Worm (Caenorhabditis elegans) whole organism, L1 larva: ENCODE data around the gene swt-2.

Experiments used
- C16A3.4 ChIP-seq: fragments of 150-350 bp; optimal IDR thresholded peaks from 2 replicates; lab custom pipeline; 2014; ENCODE audit warnings: missing biosample characterization, missing genetic modification characterization
- Y116A8C.19 ChIP-seq: sonication (generic microtip); optimal IDR thresholded peaks from 2 replicates; lab custom pipeline; 2016; ENCODE audit warnings: missing compliant biosample characterization, missing genetic modification characterization, borderline replicate concordance
- aha-1 ChIP-seq: fragments of 150-350 bp; optimal IDR thresholded peaks from 2 replicates; lab custom pipeline; 2014; ENCODE audit warnings: missing biosample characterization, missing genetic modification characterization
- alr-1 ChIP-seq: fragments of 200-800 bp; sonication (Bioruptor generic); optimal IDR thresholded peaks from 2 replicates; lab custom pipeline; 2018; ENCODE audit warnings: borderline replicate concordance, mild to moderate bottlenecking, missing genetic modification characterization, missing compliant biosample characterization
- aly-2 ChIP-seq: fragments of 150-350 bp; optimal IDR thresholded peaks from 2 replicates; lab custom pipeline; 2014; ENCODE audit warnings: missing biosample characterization, missing genetic modification characterization
- ama-1 ChIP-seq: fragments of 150-350 bp; optimal IDR thresholded peaks from 2 replicates; lab custom pipeline; 2014
- blmp-1 ChIP-seq: fragments of 150-350 bp; optimal IDR thresholded peaks from 2 replicates; lab custom pipeline; 2014; ENCODE audit warnings: missing biosample characterization, missing genetic modification characterization
- ceh-82 ChIP-seq, 3 experiments: fragments of 150-350 bp in 1 of 3; sonication (generic microtip) in 2 of 3; optimal IDR thresholded peaks; 2 replicates each; lab custom pipeline; 2014 to 2017; ENCODE audit warnings: missing biosample characterization in 3 of 3, missing genetic modification characterization in 3 of 3
- ceh-90 ChIP-seq: sonication (generic microtip); optimal IDR thresholded peaks from 2 replicates; lab custom pipeline; 2016; ENCODE audit warnings: missing genetic modification characterization, missing compliant biosample characterization
- dsc-1 ChIP-seq: sonication (generic microtip); optimal IDR thresholded peaks from 2 replicates; lab custom pipeline; 2016; ENCODE audit warnings: mild to moderate bottlenecking, missing genetic modification characterization, missing compliant biosample characterization
- efl-1 ChIP-seq, 4 experiments: fragments of 150-350 bp; optimal IDR thresholded peaks in 3 of 4; peaks in 1 of 4; 1 replicate in 1 of 4; 2 replicates in 3 of 4; lab custom pipeline; 2014; ENCODE audit warnings: missing biosample characterization in 2 of 4, missing genetic modification characterization in 2 of 4, missing genetic modification reagents in 2 of 4
- elt-3 ChIP-seq, 6 experiments: fragments of 150-350 bp in 1 of 6; sonication (generic microtip); optimal IDR thresholded peaks; 2 replicates each; lab custom pipeline; 2017 to 2018; ENCODE audit warnings: missing biosample characterization in 6 of 6, missing genetic modification characterization in 6 of 6, inconsistent platforms in 1 of 6
- fkh-10 ChIP-seq: sonication (generic microtip); optimal IDR thresholded peaks from 2 replicates; lab custom pipeline; 2017; ENCODE audit warnings: missing biosample characterization, missing genetic modification reagents, missing genetic modification characterization
- fkh-4 ChIP-seq: sonication (generic microtip); optimal IDR thresholded peaks from 2 replicates; lab custom pipeline; 2016; ENCODE audit warnings: missing compliant biosample characterization, missing genetic modification characterization, borderline replicate concordance
- fos-1 ChIP-seq: fragments of 150-350 bp; optimal IDR thresholded peaks from 2 replicates; lab custom pipeline; 2014; ENCODE audit warnings: missing biosample characterization, missing genetic modification characterization
- irx-1 ChIP-seq: sonication (generic microtip); optimal IDR thresholded peaks from 2 replicates; lab custom pipeline; 2016; ENCODE audit warnings: missing genetic modification characterization, missing compliant biosample characterization
- isw-1 ChIP-seq: fragments of 200-800 bp; sonication (Bioruptor generic); IDR thresholded peaks from 2 replicates; pipeline ENCODE4 v1.3.6; 2022; ENCODE audit warnings: missing genetic modification characterization, missing compliant biosample characterization
- lin-14 ChIP-seq: fragments of 200-800 bp; sonication (Bioruptor generic); optimal IDR thresholded peaks from 2 replicates; lab custom pipeline; 2018; ENCODE audit warnings: mild to moderate bottlenecking, missing genetic modification characterization, moderate library complexity, missing compliant biosample characterization
- lin-15B ChIP-seq: fragments of 150-350 bp; sonication (generic microtip); optimal IDR thresholded peaks from 3 replicates; lab custom pipeline; 2014; ENCODE audit warnings: missing biosample characterization, missing genetic modification characterization
- lin-35 ChIP-seq, 2 experiments: fragments of 150-350 bp; optimal IDR thresholded peaks; 2 replicates each; lab custom pipeline; 2014; ENCODE audit warnings: missing biosample characterization in 2 of 2, missing genetic modification characterization in 2 of 2, missing genetic modification reagents in 2 of 2
- lin-39 ChIP-seq: fragments of 150-350 bp; optimal IDR thresholded peaks from 2 replicates; lab custom pipeline; 2014; ENCODE audit warnings: missing biosample characterization, missing genetic modification reagents, missing genetic modification characterization
- lir-3 ChIP-seq: sonication (generic microtip); optimal IDR thresholded peaks from 2 replicates; lab custom pipeline; 2016; ENCODE audit warnings: mild to moderate bottlenecking, missing genetic modification characterization, moderate library complexity, missing compliant biosample characterization; ENCODE audit not compliant: poor library complexity
- lsy-2 ChIP-seq, 2 experiments: fragments of 150-350 bp; optimal IDR thresholded peaks; 2 replicates each; lab custom pipeline; 2014; ENCODE audit warnings: missing biosample characterization in 2 of 2, missing genetic modification characterization in 2 of 2
- mef-2 ChIP-seq: fragments of 150-350 bp; optimal IDR thresholded peaks from 2 replicates; lab custom pipeline; 2014; ENCODE audit warnings: missing biosample characterization, missing genetic modification characterization
- nhr-11 ChIP-seq: fragments of 150-350 bp; optimal IDR thresholded peaks from 2 replicates; lab custom pipeline; 2014; ENCODE audit warnings: missing biosample characterization, missing genetic modification characterization
- nhr-19 ChIP-seq: fragments of 200-800 bp; sonication (Bioruptor generic); conservative IDR thresholded peaks from 2 replicates; pipeline ENCODE4 v1.3.6; 2022; ENCODE audit warnings: missing genetic modification characterization, missing compliant biosample characterization
- nhr-20 ChIP-seq: sonication (generic microtip); optimal IDR thresholded peaks from 2 replicates; lab custom pipeline; 2016; ENCODE audit warnings: mild to moderate bottlenecking, missing genetic modification characterization, missing compliant biosample characterization
- nhr-28 ChIP-seq: fragments of 150-350 bp; optimal IDR thresholded peaks from 2 replicates; lab custom pipeline; 2014; ENCODE audit warnings: missing biosample characterization, missing genetic modification characterization
- nhr-47 ChIP-seq: sonication (generic microtip); optimal IDR thresholded peaks from 2 replicates; lab custom pipeline; 2016; ENCODE audit warnings: mild to moderate bottlenecking, missing genetic modification characterization, moderate library complexity, missing compliant biosample characterization
- nhr-77 ChIP-seq: fragments of 150-350 bp; optimal IDR thresholded peaks from 2 replicates; lab custom pipeline; 2014; ENCODE audit warnings: missing biosample characterization, missing genetic modification characterization
- pag-3 ChIP-seq: sonication (generic microtip); optimal IDR thresholded peaks from 2 replicates; lab custom pipeline; 2017; ENCODE audit warnings: missing genetic modification characterization, mild to moderate bottlenecking, missing compliant biosample characterization, antibody characterized with exemption, borderline replicate concordance; ENCODE audit not compliant: insufficient read depth
- pax-3 ChIP-seq: fragments of 200-800 bp; sonication (Bioruptor generic); optimal IDR thresholded peaks from 2 replicates; lab custom pipeline; 2018; ENCODE audit warnings: mild to moderate bottlenecking, missing genetic modification characterization, moderate library complexity, missing compliant biosample characterization
- skn-1 ChIP-seq: fragments of 150-350 bp; optimal IDR thresholded peaks from 2 replicates; lab custom pipeline; 2014; ENCODE audit warnings: missing biosample characterization, missing genetic modification characterization
- snpc-4 ChIP-seq: fragments of 150-350 bp; optimal IDR thresholded peaks from 2 replicates; lab custom pipeline; 2014; ENCODE audit warnings: missing biosample characterization, missing genetic modification characterization
- sptf-1 ChIP-seq: fragments of 150-350 bp; optimal IDR thresholded peaks from 2 replicates; lab custom pipeline; 2014; ENCODE audit warnings: missing biosample characterization, missing genetic modification characterization
- swsn-7 ChIP-seq: sonication (generic microtip); optimal IDR thresholded peaks from 2 replicates; lab custom pipeline; 2016; ENCODE audit warnings: missing genetic modification characterization, missing compliant biosample characterization
- tbx-2 ChIP-seq: sonication (generic microtip); optimal IDR thresholded peaks from 2 replicates; lab custom pipeline; 2016; ENCODE audit warnings: missing genetic modification characterization, missing compliant biosample characterization
- tlp-1 ChIP-seq: fragments of 150-350 bp; optimal IDR thresholded peaks from 2 replicates; lab custom pipeline; 2014; ENCODE audit warnings: missing biosample characterization, missing genetic modification characterization
- unc-130 ChIP-seq: fragments of 150-350 bp; optimal IDR thresholded peaks from 2 replicates; lab custom pipeline; 2017; ENCODE audit warnings: missing biosample characterization, missing genetic modification characterization, inconsistent platforms
- unc-30 ChIP-seq: sonication (generic microtip); optimal IDR thresholded peaks from 2 replicates; lab custom pipeline; 2017; ENCODE audit warnings: missing biosample characterization, missing genetic modification characterization
- vab-15 ChIP-seq: sonication (generic microtip); optimal IDR thresholded peaks from 2 replicates; lab custom pipeline; 2017; ENCODE audit warnings: missing genotype, mild to moderate bottlenecking, missing genetic modification characterization, missing compliant biosample characterization
- xbp-1 ChIP-seq: sonication (generic microtip); optimal IDR thresholded peaks from 2 replicates; lab custom pipeline; 2016; ENCODE audit warnings: missing genetic modification characterization, missing compliant biosample characterization
- zag-1 ChIP-seq: fragments of 150-350 bp; optimal IDR thresholded peaks from 2 replicates; lab custom pipeline; 2014; ENCODE audit warnings: missing biosample characterization, missing genetic modification characterization

swt-2 gene

ce11 chrV:7558693-7559092 is 28.8 kb downstream of the swt-2 start, which contains the start of gene ets-7:
ets-7 (minus strand) TSS chrV:7558793.
- no peak for TF ChIP-seq ceh-90
- no peak for TF ChIP-seq ceh-82 (tag; optimal IDR thresholded peaks at IDR 0.05; lab: Kevin White, UChicago)
- TF ChIP-seq blmp-1 (tag; lab: Kevin White, UChicago): no peak
- no peak for TF ChIP-seq efl-1 (optimal IDR thresholded peaks at IDR 0.05; lab: Kevin White, UChicago)
- peak in 1 of 2 experiments; percentile 33 for TF ChIP-seq efl-1 (GFP tag; optimal IDR thresholded peaks at IDR 0.05 in 1 of 2; lab: Kevin White, UChicago)
- TF ChIP-seq fkh-10 (GFP tag; lab: Kevin White, UChicago): no peak

- TF ChIP-seq tbx-2 (tag; lab: Kevin White, UChicago) (no peak), nhr-47 (tag; lab: Kevin White, UChicago) (no peak), nhr-19 (GFP tag; lab: Robert Waterston, UW) (no peak), ceh-82 (tag; optimal IDR thresholded peaks at IDR 0.05; lab: Kevin White, UChicago) (no peak), lin-14 (GFP tag; lab: Kevin White, UChicago) (no peak), dsc-1 (tag; lab: Kevin White, UChicago) (no peak), nhr-28 (tag; lab: Kevin White, UChicago) (no peak), ama-1 (lab: Kevin White, UChicago) (no peak), unc-30 (no peak), alr-1 (tag; lab: Kevin White, UChicago) (no peak), blmp-1 (tag; lab: Kevin White, UChicago) (no peak), skn-1 (tag; lab: Kevin White, UChicago) (no peak), pag-3 (no peak)
Measured at ce11 chrV:7562947-7563346, 33.0 kb downstream of the swt-2 start, which contains the start of gene F19F10.1. F19F10.1 (plus strand) TSS chrV:7563247.

DNA sequence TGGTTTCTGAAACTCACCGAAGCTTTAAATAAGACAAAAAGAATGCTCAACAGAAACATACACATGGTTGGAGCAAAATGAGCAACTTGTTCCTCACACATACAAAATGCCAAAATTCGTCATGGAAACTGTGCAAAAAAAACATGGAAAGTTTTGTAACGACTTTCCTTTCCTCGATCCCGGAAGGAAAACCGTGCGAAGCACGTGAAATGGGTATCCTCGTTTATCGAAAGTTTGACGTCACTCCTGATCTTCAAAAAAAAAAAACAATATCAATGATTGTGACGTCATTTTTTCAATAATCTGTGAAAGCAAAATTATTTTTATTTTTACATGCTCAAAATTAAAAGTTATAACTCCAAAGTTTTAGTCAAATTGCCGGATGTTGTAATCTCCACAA is 40.4 kb downstream of the swt-2 start, which contains the start of gene clec-212:
Gene clec-212 (minus strand): TSS at position 101 of the 400 bp plus-strand sequence.
- TF ChIP-seq nhr-20 (tag; lab: Kevin White, UChicago) (no peak), xbp-1 (tag; lab: Kevin White, UChicago) (no peak), tlp-1 (tag; lab: Kevin White, UChicago) (no peak), fkh-10 (GFP tag; lab: Kevin White, UChicago) (no peak), aha-1 (tag; lab: Kevin White, UChicago) (no peak), zag-1 (tag; lab: Kevin White, UChicago) (no peak), C16A3.4 (tag; lab: Kevin White, UChicago) (no peak), nhr-77 (tag; lab: Kevin White, UChicago) (no peak), isw-1 (GFP tag; lab: Robert Waterston, UW) (no peak), alr-1 (tag; lab: Kevin White, UChicago) (no peak), fkh-4 (tag; lab: Kevin White, UChicago) (no peak), nhr-11 (tag; lab: Kevin White, UChicago) (no peak), mef-2 (tag; lab: Kevin White, UChicago) (no peak)

ce11 chrV:7570955-7571354 is 41.0 kb downstream of the swt-2 start, which contains the start of gene F19F10.14:
F19F10.14 (minus strand) TSS chrV:7571055.
- TF ChIP-seq lin-15B (tag; lab: Kevin White, UChicago) (no peak), xbp-1 (tag; lab: Kevin White, UChicago) (no peak), irx-1 (tag; lab: Kevin White, UChicago) (no peak), pax-3 (tag; lab: Kevin White, UChicago) (no peak)

ce11 chrV:7575563-7575962 is 45.6 kb downstream of the swt-2 start, which contains the start of the genes snu-66 and ints-9:
snu-66 (minus strand) TSS chrV:7575670.
ints-9 (plus strand) TSS chrV:7575802.
- TF ChIP-seq unc-30 (no peak), lin-39 (tag; lab: Kevin White, UChicago) (peak; percentile 48), unc-130 (tag; lab: Kevin White, UChicago) (peak; percentile 71), aly-2 (tag; lab: Kevin White, UChicago) (no peak), efl-1 (optimal IDR thresholded peaks at IDR 0.05; lab: Kevin White, UChicago) (peak; percentile 67 to 80), efl-1 (GFP tag; optimal IDR thresholded peaks at IDR 0.05 in 1 of 2; lab: Kevin White, UChicago) (peak; percentile 78 to 96), lin-14 (GFP tag; lab: Kevin White, UChicago) (peak; percentile 66), lin-35 (GFP tag; optimal IDR thresholded peaks at IDR 0.05; lab: Kevin White, UChicago) (peak; percentile 75 to 85), tlp-1 (tag; lab: Kevin White, UChicago) (no peak), xbp-1 (tag; lab: Kevin White, UChicago) (peak; percentile 72), snpc-4 (tag; lab: Kevin White, UChicago) (peak; percentile 41), blmp-1 (tag; lab: Kevin White, UChicago) (peak; percentile 66), sptf-1 (tag; lab: Kevin White, UChicago) (no peak), elt-3 (tag; optimal IDR thresholded peaks at IDR 0.05; lab: Kevin White, UChicago) (peak in 2 of 6 experiments; percentile 23 to 35), vab-15 (tag; lab: Kevin White, UChicago) (no peak), Y116A8C.19 (tag; lab: Kevin White, UChicago) (no peak), lsy-2 (tag; optimal IDR thresholded peaks at IDR 0.05; lab: Kevin White, UChicago) (peak; percentile 79 to 80), swsn-7 (tag; lab: Kevin White, UChicago) (peak; percentile 80), isw-1 (GFP tag; lab: Robert Waterston, UW) (peak; percentile 53), fos-1 (tag; lab: Kevin White, UChicago) (peak; percentile 34), lir-3 (tag; lab: Kevin White, UChicago) (peak; percentile 18)
